Fruit fly (Drosophila melanogaster): Measurements from ENCODE around the gene CG5418.

The CG5418 gene

dm6 chr2L:12434535-12434938 lies 18.5 kb downstream of the CG5418 start, which contains the start of gene SC35:
Gene SC35, minus strand, starts transcription at chr2L:12434665.
- TF ChIP-seq CG17801 (GFP tag; optimal IDR thresholded peaks at IDR 0.05; ENCODE audit: partially characterized antibody): no peak

- TF ChIP-seq CG17801 (GFP tag; optimal IDR thresholded peaks at IDR 0.05; ENCODE audit: partially characterized antibody): peak; percentile 84
These were observed 19.1 kb downstream of the CG5418 start, which contains the start of gene eRF3 for dm6 chr2L:12433712-12434534. Gene eRF3, plus strand, starts transcription at chr2L:12434452.

dm6 chr2L:12430792-12431191 lies 22.2 kb downstream of the CG5418 start, which contains the start of gene CG5435:
Gene CG5435, minus strand, starts transcription at chr2L:12430892.
- TF ChIP-seq CG17801 (GFP tag; optimal IDR thresholded peaks at IDR 0.05; ENCODE audit: partially characterized antibody): no peak

dm6 chr2L:12427487-12428101 lies 25.4 kb downstream of the CG5418 start, which contains the start of the genes CG5446 and Trm1:
Gene CG5446, minus strand, starts transcription at chr2L:12427709.
Gene Trm1, plus strand, starts transcription at chr2L:12428028.
- TF ChIP-seq CG17801 (GFP tag; optimal IDR thresholded peaks at IDR 0.05; ENCODE audit: partially characterized antibody): peak; percentile 81

dm6 chr2L:12424555-12424954 lies 28.5 kb downstream of the CG5418 start, which contains the start of gene Fam92:
Gene Fam92, plus strand, starts transcription at chr2L:12424904.
- TF ChIP-seq CG17801 (GFP tag; optimal IDR thresholded peaks at IDR 0.05; ENCODE audit: partially characterized antibody): no peak

- no peak for TF ChIP-seq CG17801 (GFP tag; optimal IDR thresholded peaks at IDR 0.05; ENCODE audit: partially characterized antibody)
These were observed 29.8 kb downstream of the CG5418 start, which contains the start of gene vir-1 for dm6 chr2L:12423106-12423836. Gene vir-1, minus strand, starts transcription at chr2L:12423439.

DNA sequence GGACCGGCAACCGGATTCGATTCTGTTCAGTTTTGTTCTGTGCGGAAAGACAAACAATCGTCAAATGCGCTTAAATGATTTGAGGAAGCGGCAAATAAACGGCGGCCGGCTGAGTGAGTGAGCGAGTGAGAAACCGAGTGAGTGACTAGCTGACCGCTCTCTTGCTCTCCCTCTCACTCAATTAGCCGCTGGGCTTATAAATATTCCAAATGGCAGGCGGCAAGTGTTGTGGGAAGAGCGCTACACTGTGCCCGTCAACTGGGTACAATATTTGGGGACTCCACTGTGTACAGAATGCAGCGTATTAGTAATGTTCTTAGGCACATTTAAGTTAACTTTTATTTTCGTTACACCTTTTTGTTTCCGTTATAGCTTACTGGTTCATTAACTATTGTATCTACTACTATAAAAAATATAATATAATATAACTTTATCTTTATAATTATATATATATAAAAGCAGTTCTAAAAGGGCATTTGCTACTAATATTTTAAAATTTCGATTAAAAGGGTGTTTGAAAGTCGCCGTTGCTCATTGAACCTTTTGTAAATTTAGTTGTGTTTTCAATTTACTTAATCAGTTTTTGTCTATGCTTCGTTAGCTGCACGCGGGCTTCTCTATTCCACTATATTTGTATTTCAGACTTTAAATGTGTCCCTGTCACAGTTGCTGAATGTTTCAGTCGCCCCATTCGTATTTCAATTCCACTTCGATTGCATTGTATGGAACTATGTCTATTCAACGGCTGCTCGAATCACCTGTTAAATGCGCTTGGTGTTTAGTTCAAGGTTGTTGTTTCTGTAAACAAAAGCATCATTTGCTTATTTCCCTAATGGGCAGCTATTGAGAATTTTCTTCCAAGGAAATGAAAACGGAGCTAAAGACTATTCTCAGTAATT lies 31.0 kb downstream of the CG5418 start:
- no peak for TF ChIP-seq CG17801 (GFP tag; optimal IDR thresholded peaks at IDR 0.05; ENCODE audit: partially characterized antibody)

DNA sequence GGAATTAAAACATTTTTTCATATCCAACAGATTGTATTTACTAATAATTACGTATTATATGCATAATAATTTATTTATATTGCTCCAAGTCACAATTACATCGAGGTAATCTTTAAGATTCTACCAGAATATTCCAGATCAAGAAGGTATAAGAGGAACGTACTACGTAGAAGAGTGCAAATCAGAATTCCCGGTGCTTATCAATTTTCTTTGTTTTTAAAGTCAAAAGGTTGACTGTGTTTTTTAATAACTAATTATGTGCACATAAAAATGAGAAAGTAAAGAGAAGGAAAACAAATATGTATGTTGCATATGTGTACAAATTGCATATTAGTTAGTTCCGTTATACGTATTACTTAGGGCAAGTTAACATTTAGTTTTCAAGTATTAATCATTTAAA lies 31.9 kb downstream of the CG5418 start:
- TF ChIP-seq CG17801 (GFP tag; optimal IDR thresholded peaks at IDR 0.05; ENCODE audit: partially characterized antibody): no peak

dm6 chr2L:12415485-12416137 lies 37.4 kb downstream of the CG5418 start:
- TF ChIP-seq CG17801 (GFP tag; optimal IDR thresholded peaks at IDR 0.05; ENCODE audit: partially characterized antibody): no peak

DNA sequence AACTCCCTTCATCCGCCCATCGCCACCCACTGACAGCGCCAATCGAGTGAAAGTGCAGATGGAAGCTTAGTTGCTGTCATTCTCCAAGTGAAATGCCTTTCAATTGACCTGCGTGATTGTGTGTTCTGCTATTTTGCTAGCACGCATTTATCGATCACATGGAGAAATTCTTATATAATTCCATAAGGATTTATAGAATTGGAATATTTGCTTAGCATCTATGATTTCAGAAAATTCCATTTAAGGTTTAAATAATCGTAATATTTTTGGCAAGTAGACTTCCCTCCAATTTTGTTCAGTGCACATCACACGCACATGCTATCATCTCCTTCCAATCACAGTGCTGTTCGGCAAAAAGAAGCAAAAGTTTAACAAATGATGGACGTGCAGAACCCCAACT lies 39.1 kb downstream of the CG5418 start:
- TF ChIP-seq CG17801 (GFP tag; optimal IDR thresholded peaks at IDR 0.05; ENCODE audit: partially characterized antibody): no peak

dm6 chr2L:12410679-12411078 lies 42.4 kb downstream of the CG5418 start:
- TF ChIP-seq CG17801 (GFP tag; optimal IDR thresholded peaks at IDR 0.05; ENCODE audit: partially characterized antibody): no peak

DNA sequence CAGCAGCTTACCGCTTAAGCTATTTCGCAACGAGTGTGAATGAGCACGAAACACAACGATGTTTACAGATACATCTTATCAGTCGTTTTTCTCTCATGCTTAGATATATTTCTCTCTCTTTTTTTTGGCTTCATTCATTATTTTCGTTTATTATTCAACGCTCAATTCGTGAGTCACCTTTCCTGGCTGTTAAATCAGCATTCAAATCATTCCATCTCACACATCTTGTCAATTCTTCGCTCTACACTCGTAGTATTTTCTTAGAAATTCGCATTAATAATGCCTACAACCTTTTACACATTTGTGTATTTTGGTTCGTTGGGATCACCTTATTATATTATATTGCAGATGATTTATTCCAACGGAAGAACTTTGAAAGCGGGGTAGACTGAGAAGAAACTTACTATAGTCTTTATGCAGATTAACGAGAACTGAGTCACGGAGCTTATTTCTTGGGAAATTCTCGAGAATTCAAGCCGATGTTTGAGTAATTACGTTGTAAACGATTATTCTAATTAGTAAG lies 48.4 kb downstream of the CG5418 start:
- peak; percentile 35 for TF ChIP-seq CG17801 (GFP tag; optimal IDR thresholded peaks at IDR 0.05; ENCODE audit: partially characterized antibody)

Data from ovary, adult (tissue).